Worm (Caenorhabditis elegans): ENCODE measurements around the gene M116.5.

The M116.5 gene

DNA sequence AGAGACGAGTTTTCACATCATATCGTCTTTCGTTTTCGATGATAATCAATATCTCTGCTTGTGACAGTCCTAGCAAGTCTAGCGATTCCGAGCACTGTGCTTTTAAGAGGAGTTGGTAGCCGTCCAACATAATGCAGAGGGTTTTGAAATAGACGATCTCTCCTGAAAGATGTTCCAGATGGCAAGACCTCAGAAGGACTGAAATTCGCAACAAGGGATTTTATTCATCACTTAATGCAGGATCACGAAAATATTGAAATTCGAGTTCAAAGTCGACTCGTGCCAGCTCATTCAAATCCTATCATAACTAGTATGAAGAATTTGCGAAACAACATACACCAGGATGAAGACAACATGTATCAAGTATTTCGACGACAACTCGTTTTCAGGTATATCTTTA, 43.4 kb downstream of the M116.5 start, which contains the start of gene D2096.7:
D2096.7 (minus strand) TSS at position 130 of the 400 bp plus-strand sequence.
- TF ChIP-seq tbx-37 (GFP tag; conservative IDR thresholded peaks at IDR 0.05), result no peak
- no peak for TF ChIP-seq sea-1 (GFP tag; conservative IDR thresholded peaks at IDR 0.05)
- TF ChIP-seq hmg-4 (GFP tag; optimal IDR thresholded peaks at IDR 0.05), result no peak
- TF ChIP-seq aly-1 (tag; optimal IDR thresholded peaks at IDR 0.05), result no peak
- no peak for TF ChIP-seq tbx-11 (GFP tag; IDR thresholded peaks at IDR 0.05)
- TF ChIP-seq pes-1 (GFP tag; IDR thresholded peaks at IDR 0.05), result no peak
- TF ChIP-seq hnd-1 (tag; optimal IDR thresholded peaks at IDR 0.05), result no peak
- no peak for TF ChIP-seq scrt-1 (GFP tag; IDR thresholded peaks at IDR 0.05)
- TF ChIP-seq ceh-36 (tag; optimal IDR thresholded peaks at IDR 0.05), result no peak
- TF ChIP-seq hmbx-1 (tag; optimal IDR thresholded peaks at IDR 0.05), result no peak
- no peak for TF ChIP-seq tra-4 (tag; optimal IDR thresholded peaks at IDR 0.05)
- TF ChIP-seq flt-1 (GFP tag; IDR thresholded peaks at IDR 0.05), result no peak
- no peak for TF ChIP-seq ama-1 (optimal IDR thresholded peaks at IDR 0.05)
- no peak for TF ChIP-seq B0310.2 (tag; optimal IDR thresholded peaks at IDR 0.05)
- TF ChIP-seq ceh-13 (GFP tag; optimal IDR thresholded peaks at IDR 0.05), result no peak
- no peak for TF ChIP-seq F13C5.2 (tag; optimal IDR thresholded peaks at IDR 0.05)
- no peak for TF ChIP-seq ets-7 (tag; optimal IDR thresholded peaks at IDR 0.05)

DNA sequence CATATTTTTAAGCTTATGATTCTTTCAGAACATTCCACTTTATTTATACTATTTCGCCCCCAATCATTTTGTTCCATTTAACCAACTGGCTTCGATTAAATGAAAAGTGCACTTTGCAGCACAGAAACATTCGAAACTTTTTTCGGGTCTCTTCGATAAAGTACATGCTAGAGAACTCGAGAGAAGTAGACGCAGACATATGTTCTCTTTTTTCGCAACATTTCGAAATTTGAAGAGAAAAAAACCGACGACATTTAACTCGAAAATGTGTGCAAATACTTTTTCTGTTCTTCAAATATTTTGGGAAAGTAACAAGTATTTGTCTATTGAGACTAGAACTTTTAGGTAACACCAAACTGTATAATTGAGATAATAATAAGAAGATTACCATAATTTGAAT, 43.9 kb downstream of the M116.5 start:
- TF ChIP-seq hmg-4 (GFP tag; optimal IDR thresholded peaks at IDR 0.05) (no peak), hmbx-1 (tag; optimal IDR thresholded peaks at IDR 0.05) (no peak), F13C5.2 (tag; optimal IDR thresholded peaks at IDR 0.05) (no peak), tbx-37 (GFP tag; conservative IDR thresholded peaks at IDR 0.05) (no peak), aly-1 (tag; optimal IDR thresholded peaks at IDR 0.05) (no peak), tbx-11 (GFP tag; IDR thresholded peaks at IDR 0.05) (no peak), tra-4 (tag; optimal IDR thresholded peaks at IDR 0.05) (no peak), scrt-1 (GFP tag; IDR thresholded peaks at IDR 0.05) (no peak), sea-1 (GFP tag; conservative IDR thresholded peaks at IDR 0.05) (no peak), ets-7 (tag; optimal IDR thresholded peaks at IDR 0.05) (no peak), hnd-1 (tag; optimal IDR thresholded peaks at IDR 0.05) (no peak), ceh-36 (tag; optimal IDR thresholded peaks at IDR 0.05) (no peak), flt-1 (GFP tag; IDR thresholded peaks at IDR 0.05) (no peak), ceh-13 (GFP tag; optimal IDR thresholded peaks at IDR 0.05) (no peak), pes-1 (GFP tag; IDR thresholded peaks at IDR 0.05) (no peak), ama-1 (optimal IDR thresholded peaks at IDR 0.05) (no peak)

DNA sequence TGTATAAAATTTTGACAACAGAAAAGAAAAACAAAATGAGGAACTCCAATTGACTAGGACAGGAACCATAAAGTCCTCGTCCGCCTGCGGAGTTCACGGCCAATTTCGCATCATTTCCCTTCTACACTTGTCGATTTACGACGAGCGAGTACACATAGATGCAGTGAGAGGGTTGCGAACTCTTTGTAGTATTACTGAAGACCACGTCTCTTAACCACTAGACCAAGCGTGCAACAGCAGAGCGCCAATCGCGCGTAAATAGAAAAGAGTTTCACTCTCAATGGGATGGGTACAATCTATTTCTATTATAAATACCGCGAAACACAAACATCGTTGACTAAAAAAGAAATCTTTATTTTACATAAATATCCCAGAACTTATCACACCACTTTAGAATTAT, 45.5 kb downstream of the M116.5 start:
- TF ChIP-seq sea-1 (GFP tag; conservative IDR thresholded peaks at IDR 0.05), result peak; percentile 92
- peak; percentile 94 for TF ChIP-seq tbx-37 (GFP tag; conservative IDR thresholded peaks at IDR 0.05)
- peak; percentile 85 for TF ChIP-seq B0310.2 (tag; optimal IDR thresholded peaks at IDR 0.05)
- TF ChIP-seq ets-7 (tag; optimal IDR thresholded peaks at IDR 0.05), result peak; percentile 75
- TF ChIP-seq hnd-1 (tag; optimal IDR thresholded peaks at IDR 0.05), result peak; percentile 82
- TF ChIP-seq ama-1 (optimal IDR thresholded peaks at IDR 0.05), result no peak
- peak; percentile 91 for TF ChIP-seq ceh-36 (tag; optimal IDR thresholded peaks at IDR 0.05)
- peak; percentile 92 for TF ChIP-seq F13C5.2 (tag; optimal IDR thresholded peaks at IDR 0.05)
- peak; percentile 93 for TF ChIP-seq scrt-1 (GFP tag; IDR thresholded peaks at IDR 0.05)
- TF ChIP-seq pes-1 (GFP tag; IDR thresholded peaks at IDR 0.05), result peak; percentile 94
- peak; percentile 88 for TF ChIP-seq tbx-11 (GFP tag; IDR thresholded peaks at IDR 0.05)
- TF ChIP-seq flt-1 (GFP tag; IDR thresholded peaks at IDR 0.05), result peak; percentile 94
- TF ChIP-seq hmbx-1 (tag; optimal IDR thresholded peaks at IDR 0.05), result peak; percentile 88
- TF ChIP-seq aly-1 (tag; optimal IDR thresholded peaks at IDR 0.05), result peak; percentile 91
- TF ChIP-seq ceh-13 (GFP tag; optimal IDR thresholded peaks at IDR 0.05), result peak; percentile 82
- peak; percentile 84 for TF ChIP-seq tra-4 (tag; optimal IDR thresholded peaks at IDR 0.05)
- peak; percentile 96 for TF ChIP-seq hmg-4 (GFP tag; optimal IDR thresholded peaks at IDR 0.05)

DNA sequence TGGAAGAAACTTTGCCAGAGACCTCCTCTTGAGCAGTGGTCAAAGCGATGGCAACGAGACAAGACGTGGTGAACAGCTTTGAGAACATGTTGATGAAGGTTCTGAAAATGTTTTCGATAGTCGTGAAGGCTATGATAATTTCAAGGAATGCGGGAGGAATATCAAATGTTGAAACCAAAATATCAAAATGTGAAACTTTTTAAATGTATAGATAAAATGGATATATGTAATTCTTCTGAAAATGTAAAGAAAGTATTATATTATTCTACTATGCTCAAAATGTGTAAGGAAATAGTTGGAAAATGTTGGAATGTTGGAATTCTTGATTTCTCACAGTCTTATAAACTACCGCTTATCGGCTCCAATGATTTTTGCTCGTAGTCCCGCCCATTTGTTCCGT, 51.7 kb downstream of the M116.5 start, which contains the start of gene D2096.6:
D2096.6 (minus strand) TSS at position 101 of the 400 bp plus-strand sequence.
- TF ChIP-seq ama-1 (optimal IDR thresholded peaks at IDR 0.05) (no peak), B0310.2 (tag; optimal IDR thresholded peaks at IDR 0.05) (no peak), ceh-13 (GFP tag; optimal IDR thresholded peaks at IDR 0.05) (no peak), tbx-11 (GFP tag; IDR thresholded peaks at IDR 0.05) (no peak), aly-1 (tag; optimal IDR thresholded peaks at IDR 0.05) (no peak), scrt-1 (GFP tag; IDR thresholded peaks at IDR 0.05) (no peak), ceh-36 (tag; optimal IDR thresholded peaks at IDR 0.05) (no peak), ets-7 (tag; optimal IDR thresholded peaks at IDR 0.05) (no peak), tra-4 (tag; optimal IDR thresholded peaks at IDR 0.05) (no peak), hnd-1 (tag; optimal IDR thresholded peaks at IDR 0.05) (no peak)

ce11 chrIV:8367887-8368286, 53.0 kb downstream of the M116.5 start:
- TF ChIP-seq flt-1 (GFP tag; IDR thresholded peaks at IDR 0.05), result no peak

DNA sequence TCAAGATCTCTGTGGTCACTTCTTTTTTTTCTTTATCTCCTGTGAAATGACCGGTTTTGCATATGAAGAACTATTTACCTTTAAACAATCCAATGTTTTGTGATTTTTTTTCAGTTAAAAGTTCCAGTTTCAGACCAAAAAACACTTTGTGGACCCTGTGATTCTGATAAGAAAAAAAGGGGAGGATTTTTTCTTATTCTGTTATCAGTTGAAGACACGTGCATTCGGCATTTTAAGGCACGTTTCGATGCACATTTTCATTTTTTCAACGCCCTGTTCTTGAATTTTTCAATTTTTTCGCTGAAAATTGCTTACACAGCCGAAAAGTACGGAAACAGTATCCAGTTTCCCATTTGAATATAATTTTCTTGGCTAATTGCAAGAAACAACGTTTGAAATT, 54.6 kb downstream of the M116.5 start, which contains the start of gene aagr-1:
aagr-1 (plus strand) TSS at position 227 of the 400 bp plus-strand sequence.
- no peak for TF ChIP-seq hmbx-1 (tag; optimal IDR thresholded peaks at IDR 0.05)
- TF ChIP-seq pes-1 (GFP tag; IDR thresholded peaks at IDR 0.05), result no peak
- no peak for TF ChIP-seq ets-7 (tag; optimal IDR thresholded peaks at IDR 0.05)
- TF ChIP-seq sea-1 (GFP tag; conservative IDR thresholded peaks at IDR 0.05), result no peak
- TF ChIP-seq ceh-36 (tag; optimal IDR thresholded peaks at IDR 0.05), result no peak
- no peak for TF ChIP-seq scrt-1 (GFP tag; IDR thresholded peaks at IDR 0.05)
- TF ChIP-seq B0310.2 (tag; optimal IDR thresholded peaks at IDR 0.05), result no peak
- TF ChIP-seq aly-1 (tag; optimal IDR thresholded peaks at IDR 0.05), result no peak
- no peak for TF ChIP-seq F13C5.2 (tag; optimal IDR thresholded peaks at IDR 0.05)
- TF ChIP-seq tbx-11 (GFP tag; IDR thresholded peaks at IDR 0.05), result no peak
- TF ChIP-seq tra-4 (tag; optimal IDR thresholded peaks at IDR 0.05), result no peak
